Fruit fly (Drosophila melanogaster): Measurements from ENCODE around the gene CG3517.

dm6 chr3R:19411371-19411770 is 13.6 kb downstream of the CG3517 start:
- TF ChIP-seq rn (GFP tag; IDR thresholded peaks at IDR 0.05) = no peak
- no peak for TF ChIP-seq Snoo (tag; optimal IDR thresholded peaks at IDR 0.05)
- TF ChIP-seq EcR (GFP tag; optimal IDR thresholded peaks at IDR 0.05) = no peak
- TF ChIP-seq CG8159 (tag; optimal IDR thresholded peaks at IDR 0.05) = no peak
- TF ChIP-seq CG15710 (tag; optimal IDR thresholded peaks at IDR 0.05) = no peak
- no peak for TF ChIP-seq CG8301 (tag; optimal IDR thresholded peaks at IDR 0.05)
